Worm (Caenorhabditis elegans) whole organism, L1 larva: ENCODE measurements around the gene str-37.
A peak's percentile ranks its signal among the peaks of the same experiment; 100 is the strongest.

Experiments
- C04F5.9 ChIP-seq: sonication (generic microtip); optimal IDR thresholded peaks from 2 replicates; lab custom pipeline; 2016; ENCODE audit warnings: missing genetic modification characterization, missing compliant biosample characterization
- alr-1 ChIP-seq: fragments of 200-800 bp; sonication (Bioruptor generic); optimal IDR thresholded peaks from 2 replicates; lab custom pipeline; 2018; ENCODE audit warnings: borderline replicate concordance, mild to moderate bottlenecking, missing genetic modification characterization, missing compliant biosample characterization
- aly-2 ChIP-seq: fragments of 150-350 bp; optimal IDR thresholded peaks from 2 replicates; lab custom pipeline; 2014; ENCODE audit warnings: missing biosample characterization, missing genetic modification characterization
- ama-1 ChIP-seq: fragments of 150-350 bp; optimal IDR thresholded peaks from 2 replicates; lab custom pipeline; 2014
- blmp-1 ChIP-seq: fragments of 150-350 bp; optimal IDR thresholded peaks from 2 replicates; lab custom pipeline; 2014; ENCODE audit warnings: missing biosample characterization, missing genetic modification characterization
- ceh-63 ChIP-seq: fragments of 200-800 bp; sonication (Bioruptor generic); optimal IDR thresholded peaks from 2 replicates; lab custom pipeline; 2018; ENCODE audit warnings: mild to moderate bottlenecking, missing genetic modification characterization, missing compliant biosample characterization
- ceh-8 ChIP-seq: fragments of 200-800 bp; sonication (Bioruptor generic); optimal IDR thresholded peaks from 2 replicates; lab custom pipeline; 2018; ENCODE audit warnings: mild to moderate bottlenecking, missing genetic modification characterization, moderate library complexity, missing compliant biosample characterization
- ceh-82 ChIP-seq, 3 experiments: fragments of 150-350 bp in 1 of 3; sonication (generic microtip) in 2 of 3; optimal IDR thresholded peaks; 2 replicates each; lab custom pipeline; 2014 to 2017; ENCODE audit warnings: missing biosample characterization in 3 of 3, missing genetic modification characterization in 3 of 3
- ceh-90 ChIP-seq: sonication (generic microtip); optimal IDR thresholded peaks from 2 replicates; lab custom pipeline; 2016; ENCODE audit warnings: missing genetic modification characterization, missing compliant biosample characterization
- ces-1 ChIP-seq: fragments of 150-350 bp; optimal IDR thresholded peaks from 2 replicates; lab custom pipeline; 2014; ENCODE audit warnings: missing biosample characterization, missing genetic modification reagents, missing genetic modification characterization
- dpl-1 ChIP-seq, 3 experiments: fragments of 150-350 bp in 2 of 3; sonication (generic microtip) in 1 of 3; optimal IDR thresholded peaks; 2 replicates each; lab custom pipeline; 2014 to 2017; ENCODE audit warnings: missing biosample characterization in 3 of 3, missing genetic modification characterization in 3 of 3, missing genetic modification reagents in 3 of 3
- efl-1 ChIP-seq, 4 experiments: fragments of 150-350 bp; optimal IDR thresholded peaks in 3 of 4; peaks in 1 of 4; 1 replicate in 1 of 4; 2 replicates in 3 of 4; lab custom pipeline; 2014; ENCODE audit warnings: missing biosample characterization in 2 of 4, missing genetic modification characterization in 2 of 4, missing genetic modification reagents in 2 of 4
- egl-13 ChIP-seq: sonication (generic microtip); optimal IDR thresholded peaks from 2 replicates; lab custom pipeline; 2016; ENCODE audit warnings: missing genotype, missing genetic modification reagents, missing genetic modification characterization, missing compliant biosample characterization
- elt-2 ChIP-seq: sonication (generic microtip); optimal IDR thresholded peaks from 2 replicates; lab custom pipeline; 2016; ENCODE audit warnings: missing genetic modification characterization, mild to moderate bottlenecking, inconsistent platforms, missing compliant biosample characterization, missing genetic modification reagents
- elt-3 ChIP-seq, 6 experiments: fragments of 150-350 bp in 1 of 6; sonication (generic microtip); optimal IDR thresholded peaks; 2 replicates each; lab custom pipeline; 2017 to 2018; ENCODE audit warnings: missing biosample characterization in 6 of 6, missing genetic modification characterization in 6 of 6, inconsistent platforms in 1 of 6
- ets-5 ChIP-seq: fragments of 200-800 bp; sonication (Bioruptor generic); IDR thresholded peaks from 2 replicates; pipeline ENCODE4 v1.3.6; 2022; ENCODE audit warnings: missing genetic modification characterization, missing compliant biosample characterization
- fkh-4 ChIP-seq: sonication (generic microtip); optimal IDR thresholded peaks from 2 replicates; lab custom pipeline; 2016; ENCODE audit warnings: missing compliant biosample characterization, missing genetic modification characterization, borderline replicate concordance
- hlh-17 ChIP-seq: fragments of 200-800 bp; sonication (Bioruptor generic); optimal IDR thresholded peaks from 2 replicates; lab custom pipeline; 2018; ENCODE audit warnings: missing genetic modification characterization, mild to moderate bottlenecking, missing compliant biosample characterization, moderate library complexity, borderline replicate concordance
- hlh-4 ChIP-seq: sonication (generic microtip); optimal IDR thresholded peaks from 2 replicates; lab custom pipeline; 2016; ENCODE audit warnings: mild to moderate bottlenecking, missing genetic modification characterization, missing compliant biosample characterization
- isw-1 ChIP-seq: fragments of 200-800 bp; sonication (Bioruptor generic); IDR thresholded peaks from 2 replicates; pipeline ENCODE4 v1.3.6; 2022; ENCODE audit warnings: missing genetic modification characterization, missing compliant biosample characterization
- jun-1 ChIP-seq: fragments of 150-350 bp; optimal IDR thresholded peaks from 2 replicates; lab custom pipeline; 2014; ENCODE audit warnings: missing biosample characterization, missing genetic modification reagents, missing genetic modification characterization
- lin-13 ChIP-seq: fragments of 150-350 bp; optimal IDR thresholded peaks from 2 replicates; lab custom pipeline; 2014; ENCODE audit warnings: missing biosample characterization, missing genetic modification reagents, missing genetic modification characterization
- lin-14 ChIP-seq: fragments of 200-800 bp; sonication (Bioruptor generic); optimal IDR thresholded peaks from 2 replicates; lab custom pipeline; 2018; ENCODE audit warnings: mild to moderate bottlenecking, missing genetic modification characterization, moderate library complexity, missing compliant biosample characterization
- lin-35 ChIP-seq, 2 experiments: fragments of 150-350 bp; optimal IDR thresholded peaks; 2 replicates each; lab custom pipeline; 2014; ENCODE audit warnings: missing biosample characterization in 2 of 2, missing genetic modification characterization in 2 of 2, missing genetic modification reagents in 2 of 2
- lsy-2 ChIP-seq, 2 experiments: fragments of 150-350 bp; optimal IDR thresholded peaks; 2 replicates each; lab custom pipeline; 2014; ENCODE audit warnings: missing biosample characterization in 2 of 2, missing genetic modification characterization in 2 of 2
- mef-2 ChIP-seq: fragments of 150-350 bp; optimal IDR thresholded peaks from 2 replicates; lab custom pipeline; 2014; ENCODE audit warnings: missing biosample characterization, missing genetic modification characterization
- mep-1 ChIP-seq: fragments of 150-350 bp; optimal IDR thresholded peaks from 2 replicates; lab custom pipeline; 2014; ENCODE audit warnings: missing biosample characterization, missing genetic modification characterization
- nhr-11 ChIP-seq: fragments of 150-350 bp; optimal IDR thresholded peaks from 2 replicates; lab custom pipeline; 2014; ENCODE audit warnings: missing biosample characterization, missing genetic modification characterization
- nhr-20 ChIP-seq: sonication (generic microtip); optimal IDR thresholded peaks from 2 replicates; lab custom pipeline; 2016; ENCODE audit warnings: mild to moderate bottlenecking, missing genetic modification characterization, missing compliant biosample characterization
- nhr-71 ChIP-seq: sonication (generic microtip); optimal IDR thresholded peaks from 2 replicates; lab custom pipeline; 2016; ENCODE audit warnings: mild to moderate bottlenecking, missing genetic modification characterization, moderate library complexity, missing compliant biosample characterization
- nhr-84 ChIP-seq: sonication (generic microtip); optimal IDR thresholded peaks from 2 replicates; lab custom pipeline; 2017; ENCODE audit warnings: missing biosample characterization, missing genetic modification characterization
- nhr-85 ChIP-seq: sonication (generic microtip); peaks from one replicate; lab custom pipeline; 2016; ENCODE audit warnings: missing genetic modification characterization, inconsistent platforms, missing compliant biosample characterization
- nhr-90 ChIP-seq: sonication (generic microtip); optimal IDR thresholded peaks from 2 replicates; lab custom pipeline; 2016; ENCODE audit warnings: mild to moderate bottlenecking, missing genetic modification characterization, missing compliant biosample characterization; ENCODE audit not compliant: poor library complexity
- pax-3 ChIP-seq: fragments of 200-800 bp; sonication (Bioruptor generic); optimal IDR thresholded peaks from 2 replicates; lab custom pipeline; 2018; ENCODE audit warnings: mild to moderate bottlenecking, missing genetic modification characterization, moderate library complexity, missing compliant biosample characterization
- pqm-1 ChIP-seq: sonication (generic microtip); optimal IDR thresholded peaks from 3 replicates; lab custom pipeline; 2017; ENCODE audit warnings: missing biosample characterization, missing genetic modification characterization
- skn-1 ChIP-seq: fragments of 150-350 bp; optimal IDR thresholded peaks from 2 replicates; lab custom pipeline; 2014; ENCODE audit warnings: missing biosample characterization, missing genetic modification characterization
- snpc-4 ChIP-seq: fragments of 150-350 bp; optimal IDR thresholded peaks from 2 replicates; lab custom pipeline; 2014; ENCODE audit warnings: missing biosample characterization, missing genetic modification characterization
- snu-23 ChIP-seq: sonication (generic microtip); optimal IDR thresholded peaks from 2 replicates; lab custom pipeline; 2016; ENCODE audit warnings: missing genetic modification characterization, missing compliant biosample characterization
- sox-4 ChIP-seq: sonication (generic microtip); optimal IDR thresholded peaks from 2 replicates; lab custom pipeline; 2016; ENCODE audit warnings: missing genetic modification characterization, missing compliant biosample characterization
- sptf-1 ChIP-seq: fragments of 150-350 bp; optimal IDR thresholded peaks from 2 replicates; lab custom pipeline; 2014; ENCODE audit warnings: missing biosample characterization, missing genetic modification characterization
- tbx-2 ChIP-seq: sonication (generic microtip); optimal IDR thresholded peaks from 2 replicates; lab custom pipeline; 2016; ENCODE audit warnings: missing genetic modification characterization, missing compliant biosample characterization
- tlp-1 ChIP-seq: fragments of 150-350 bp; optimal IDR thresholded peaks from 2 replicates; lab custom pipeline; 2014; ENCODE audit warnings: missing biosample characterization, missing genetic modification characterization
- vab-15 ChIP-seq: sonication (generic microtip); optimal IDR thresholded peaks from 2 replicates; lab custom pipeline; 2017; ENCODE audit warnings: missing genotype, mild to moderate bottlenecking, missing genetic modification characterization, missing compliant biosample characterization
- zip-4 ChIP-seq: fragments of 200-800 bp; sonication (Bioruptor generic); optimal IDR thresholded peaks from 2 replicates; lab custom pipeline; 2018; ENCODE audit warnings: mild to moderate bottlenecking, missing genetic modification characterization, moderate library complexity, missing compliant biosample characterization
- ztf-11 ChIP-seq, 2 experiments: sonication (generic microtip); optimal IDR thresholded peaks; 2 replicates each; lab custom pipeline; 2016 to 2017; ENCODE audit warnings: missing genetic modification characterization in 2 of 2, missing biosample characterization in 1 of 2, missing compliant biosample characterization in 1 of 2

Gene str-37

DNA sequence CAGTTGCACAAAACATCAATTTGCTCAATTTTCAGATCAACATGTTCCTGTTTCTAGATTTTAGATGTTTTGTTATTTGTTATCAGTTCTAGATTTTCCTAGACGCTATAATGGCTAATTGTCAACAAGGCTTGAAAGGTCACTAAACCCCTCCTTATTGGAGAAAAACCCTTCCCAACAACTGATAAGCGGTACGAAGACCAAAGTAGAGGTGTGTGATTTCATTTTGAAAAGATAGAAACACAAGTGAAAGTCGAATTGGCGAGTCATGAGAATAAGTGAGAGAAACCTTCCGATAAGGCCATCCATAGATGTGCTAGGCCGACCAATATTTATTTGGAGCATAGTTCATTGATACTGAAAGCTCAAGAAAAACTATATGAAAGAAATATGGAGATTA is 46.1 kb downstream of the str-37 start:
- TF ChIP-seq alr-1 (tag; lab: Kevin White, UChicago) = no peak
- TF ChIP-seq nhr-85 (tag; lab: Kevin White, UChicago) = peak; percentile 72
- peak in 1 of 3 experiments; percentile 6 for TF ChIP-seq dpl-1 (GFP tag; optimal IDR thresholded peaks at IDR 0.05; lab: Kevin White, UChicago)
- TF ChIP-seq ztf-11 (tag; optimal IDR thresholded peaks at IDR 0.05; lab: Kevin White, UChicago) = no peak
- TF ChIP-seq elt-3 (tag; optimal IDR thresholded peaks at IDR 0.05; lab: Kevin White, UChicago) = peak in 4 of 6 experiments; percentile 18 to 68 (median 58)
- no peak for TF ChIP-seq mef-2 (tag; lab: Kevin White, UChicago)
- TF ChIP-seq efl-1 (optimal IDR thresholded peaks at IDR 0.05; lab: Kevin White, UChicago) = no peak
- peak in 1 of 2 experiments; percentile 83 for TF ChIP-seq efl-1 (GFP tag; optimal IDR thresholded peaks at IDR 0.05 in 1 of 2; lab: Kevin White, UChicago)
- TF ChIP-seq lin-13 (GFP tag; lab: Kevin White, UChicago) = no peak
- peak; percentile 54 for TF ChIP-seq nhr-71 (tag; lab: Kevin White, UChicago)
- no peak for TF ChIP-seq ama-1 (lab: Kevin White, UChicago)
- TF ChIP-seq nhr-11 (tag; lab: Kevin White, UChicago) = no peak
- no peak for TF ChIP-seq tlp-1
- no peak for TF ChIP-seq sptf-1 (tag; lab: Kevin White, UChicago)
- TF ChIP-seq ceh-90 (tag; lab: Kevin White, UChicago) = no peak
- TF ChIP-seq blmp-1 (tag; lab: Kevin White, UChicago) = peak; percentile 97
- TF ChIP-seq lin-14 = peak; percentile 54
- peak; percentile 50 for TF ChIP-seq nhr-20 (tag; lab: Kevin White, UChicago)
- no peak for TF ChIP-seq snpc-4 (tag; lab: Kevin White, UChicago)
- no peak for TF ChIP-seq vab-15
- no peak for TF ChIP-seq tbx-2 (tag; lab: Kevin White, UChicago)
- no peak for TF ChIP-seq ceh-63 (GFP tag; lab: Kevin White, UChicago)
- TF ChIP-seq ceh-8 (GFP tag; lab: Kevin White, UChicago) = no peak
- peak; percentile 4 for TF ChIP-seq snu-23 (GFP tag; lab: Kevin White, UChicago)
- TF ChIP-seq mep-1 (tag; lab: Kevin White, UChicago) = no peak
- TF ChIP-seq lsy-2 (tag; optimal IDR thresholded peaks at IDR 0.05; lab: Kevin White, UChicago) = peak in 1 of 2 experiments; percentile 39
- TF ChIP-seq pax-3 = peak; percentile 20
- TF ChIP-seq elt-2 (tag; lab: Kevin White, UChicago) = peak; percentile 94
- TF ChIP-seq isw-1 (GFP tag; lab: Robert Waterston, UW) = no peak
- TF ChIP-seq nhr-90 (tag; lab: Kevin White, UChicago) = peak; percentile 52
- TF ChIP-seq ets-5 (GFP tag; lab: Robert Waterston, UW) = no peak
- no peak for TF ChIP-seq hlh-4 (tag; lab: Kevin White, UChicago)
- TF ChIP-seq fkh-4 = no peak
- peak; percentile 32 for TF ChIP-seq jun-1 (tag; lab: Kevin White, UChicago)
- no peak for TF ChIP-seq skn-1 (tag; lab: Kevin White, UChicago)
- TF ChIP-seq ces-1 (GFP tag; lab: Kevin White, UChicago) = no peak
- no peak for TF ChIP-seq C04F5.9 (tag; lab: Kevin White, UChicago)
- peak; percentile 55 for TF ChIP-seq pqm-1 (tag; lab: Kevin White, UChicago)
- no peak for TF ChIP-seq aly-2
- TF ChIP-seq zip-4 (GFP tag; lab: Kevin White, UChicago) = no peak
- no peak for TF ChIP-seq ceh-82 (tag; optimal IDR thresholded peaks at IDR 0.05; lab: Kevin White, UChicago)
- TF ChIP-seq sox-4 (tag; lab: Kevin White, UChicago) = no peak
- TF ChIP-seq hlh-17 = no peak
- no peak for TF ChIP-seq nhr-84 (tag; lab: Kevin White, UChicago)
- TF ChIP-seq lin-35 (GFP tag; optimal IDR thresholded peaks at IDR 0.05; lab: Kevin White, UChicago) = peak in 1 of 2 experiments; percentile 47
- no peak for TF ChIP-seq egl-13 (tag; lab: Kevin White, UChicago)
